Fruit fly (Drosophila melanogaster) whole organism, embryonic: Measurements from ENCODE around the gene CG43116.

Experiments used
- Atf6 ChIP-seq: fragments of 200-800 bp; sonication (Bioruptor generic); IDR thresholded peaks from 2 replicates; pipeline ENCODE4 v1.3.6; 2022; ENCODE audit warnings: missing biosample characterization, missing genetic modification characterization
- B-H2 ChIP-seq: fragments of 200-800 bp; sonication (Bioruptor generic); optimal IDR thresholded peaks from 2 replicates; lab custom pipeline; 2018; ENCODE audit warnings: missing biosample characterization, mild to moderate bottlenecking, missing genetic modification characterization
- Bdp1 ChIP-seq: fragments of 200-800 bp; sonication (Bioruptor generic); optimal IDR thresholded peaks from 3 replicates; lab custom pipeline; 2016; ENCODE audit warnings: missing biosample characterization, missing genetic modification characterization
- CG1024 ChIP-seq: fragments of 200-800 bp; sonication (Bioruptor generic); IDR thresholded peaks from 2 replicates; pipeline ENCODE4 v1.3.6; 2022; ENCODE audit warnings: missing biosample characterization, missing genetic modification characterization
- CG10462 ChIP-seq: fragments of 200-800 bp; sonication (Bioruptor generic); optimal IDR thresholded peaks from 2 replicates; lab custom pipeline; 2016; ENCODE audit warnings: missing biosample characterization, missing genetic modification characterization
- CG12299 ChIP-seq: fragments of 200-800 bp; sonication (Bioruptor generic); optimal IDR thresholded peaks from 2 replicates; lab custom pipeline; 2018; ENCODE audit warnings: missing biosample characterization, mild to moderate bottlenecking, missing genetic modification characterization
- CG13287 ChIP-seq: fragments of 200-800 bp; sonication (Bioruptor generic); IDR thresholded peaks from 2 replicates; pipeline ENCODE4 v1.3.6; 2022; ENCODE audit warnings: missing biosample characterization, missing genetic modification characterization; ENCODE audit not compliant: partially characterized antibody
- CG13296 ChIP-seq: fragments of 200-800 bp; sonication (Bioruptor generic); optimal IDR thresholded peaks from 3 replicates; lab custom pipeline; 2018; ENCODE audit warnings: missing biosample characterization, mild to moderate bottlenecking, missing genetic modification characterization
- CG14050 ChIP-seq: fragments of 200-800 bp; sonication (Bioruptor generic); IDR thresholded peaks from 3 replicates; pipeline ENCODE4 v1.3.6; 2022; ENCODE audit warnings: missing biosample characterization, missing genetic modification characterization
- CG14710 ChIP-seq: fragments of 200-800 bp; sonication (Bioruptor generic); optimal IDR thresholded peaks from 3 replicates; lab custom pipeline; 2019; ENCODE audit warnings: missing biosample characterization, mild to moderate bottlenecking, missing genetic modification characterization, moderate library complexity
- CG2120 ChIP-seq: fragments of 200-800 bp; sonication (Bioruptor generic); optimal IDR thresholded peaks from 3 replicates; lab custom pipeline; 2016; ENCODE audit warnings: missing biosample characterization, missing genetic modification characterization
- CG30403 ChIP-seq: fragments of 200-800 bp; sonication (Bioruptor generic); optimal IDR thresholded peaks from 3 replicates; lab custom pipeline; 2016; ENCODE audit warnings: missing biosample characterization, missing genetic modification characterization
- CG30431 ChIP-seq: fragments of 200-800 bp; sonication (Bioruptor generic); optimal IDR thresholded peaks from 2 replicates; lab custom pipeline; 2017; ENCODE audit warnings: missing biosample characterization, missing genetic modification characterization
- CG31224 ChIP-seq: fragments of 200-800 bp; sonication (Bioruptor generic); IDR thresholded peaks from 2 replicates; pipeline ENCODE4 v1.3.6; 2022; ENCODE audit warnings: missing biosample characterization, missing genetic modification characterization
- CG31441 ChIP-seq: fragments of 200-800 bp; sonication (Bioruptor generic); IDR thresholded peaks from 2 replicates; pipeline ENCODE4 v1.3.6; 2022; ENCODE audit warnings: missing biosample characterization, missing genetic modification characterization
- CG34224 ChIP-seq: fragments of 200-800 bp; sonication (Bioruptor generic); IDR thresholded peaks from 3 replicates; pipeline ENCODE4 v1.3.6; 2022; ENCODE audit warnings: missing biosample characterization, missing genetic modification characterization; ENCODE audit not compliant: partially characterized antibody
- CG4820 ChIP-seq: fragments of 200-800 bp; sonication (Bioruptor generic); optimal IDR thresholded peaks from 3 replicates; lab custom pipeline; 2016; ENCODE audit warnings: missing biosample characterization, missing genetic modification characterization
- CG6175 ChIP-seq: fragments of 200-800 bp; sonication (Bioruptor generic); IDR thresholded peaks from 3 replicates; pipeline ENCODE4 v1.3.6; 2022; ENCODE audit warnings: missing biosample characterization, missing genetic modification characterization
- CG7357 ChIP-seq: fragments of 200-800 bp; sonication (Bioruptor generic); IDR thresholded peaks from 3 replicates; pipeline ENCODE4 v1.3.6; 2022; ENCODE audit warnings: missing biosample characterization, missing genetic modification characterization
- CG8281 ChIP-seq: fragments of 200-800 bp; sonication (Bioruptor generic); optimal IDR thresholded peaks from 2 replicates; lab custom pipeline; 2018; ENCODE audit warnings: missing biosample characterization, mild to moderate bottlenecking, missing genetic modification characterization, moderate library complexity
- CG9215 ChIP-seq: fragments of 200-800 bp; sonication (Bioruptor generic); IDR thresholded peaks from 2 replicates; pipeline ENCODE4 v1.3.6; 2022; ENCODE audit warnings: missing biosample characterization, missing genetic modification characterization
- CG9437 ChIP-seq: fragments of 200-800 bp; sonication (Bioruptor generic); optimal IDR thresholded peaks from 2 replicates; lab custom pipeline; 2018; ENCODE audit warnings: missing biosample characterization, mild to moderate bottlenecking, missing genetic modification characterization
- Camta ChIP-seq: fragments of 200-800 bp; sonication (Bioruptor generic); optimal IDR thresholded peaks from 2 replicates; lab custom pipeline; 2016; ENCODE audit warnings: missing biosample characterization, missing genetic modification characterization
- Deaf1 ChIP-seq: fragments of 200-800 bp; optimal IDR thresholded peaks from 3 replicates; lab custom pipeline; 2019; ENCODE audit warnings: missing biosample characterization, mild to moderate bottlenecking, missing genetic modification characterization, moderate library complexity
- Doc2 ChIP-seq: fragments of 200-800 bp; sonication (Bioruptor generic); IDR thresholded peaks from 2 replicates; pipeline ENCODE4 v1.3.6; 2022; ENCODE audit warnings: missing biosample characterization, missing genetic modification characterization
- Hmr ChIP-seq: fragments of 200-800 bp; sonication (Bioruptor generic); optimal IDR thresholded peaks from 3 replicates; lab custom pipeline; 2017; ENCODE audit warnings: mild to moderate bottlenecking, missing biosample characterization, missing genetic modification reagents, missing genetic modification characterization
- Oli ChIP-seq: fragments of 200-800 bp; sonication (Bioruptor generic); optimal IDR thresholded peaks from 2 replicates; lab custom pipeline; 2018; ENCODE audit warnings: missing biosample characterization, mild to moderate bottlenecking, missing genetic modification characterization, moderate library complexity
- Poxn ChIP-seq: fragments of 200-800 bp; sonication (Bioruptor generic); IDR thresholded peaks from 2 replicates; pipeline ENCODE4 v1.3.6; 2022; ENCODE audit warnings: missing biosample characterization, missing genetic modification characterization
- Rx ChIP-seq: fragments of 200-800 bp; sonication (Bioruptor generic); IDR thresholded peaks from 2 replicates; pipeline ENCODE4 v1.3.6; 2022; ENCODE audit warnings: missing biosample characterization, missing genetic modification characterization
- Sin3A ChIP-seq: fragments of >200 bp; optimal IDR thresholded peaks from 2 replicates; lab custom pipeline; 2018
- TFAM ChIP-seq: fragments of 200-800 bp; sonication (Bioruptor generic); optimal IDR thresholded peaks from 2 replicates; lab custom pipeline; 2017; ENCODE audit warnings: missing biosample characterization, missing genetic modification characterization, inconsistent platforms
- ab ChIP-seq: fragments of 200-800 bp; sonication (Bioruptor generic); optimal IDR thresholded peaks from 2 replicates; lab custom pipeline; 2016; ENCODE audit warnings: missing biosample characterization, missing genetic modification characterization
- ara ChIP-seq: fragments of 200-800 bp; sonication (Bioruptor generic); IDR thresholded peaks from 2 replicates; pipeline ENCODE4 v1.3.6; 2022; ENCODE audit warnings: missing biosample characterization, missing genetic modification characterization
- ato ChIP-seq: fragments of 200-800 bp; sonication (Bioruptor generic); IDR thresholded peaks from 2 replicates; pipeline ENCODE4 v1.3.6; 2022; ENCODE audit warnings: missing biosample characterization, missing genetic modification characterization; ENCODE audit not compliant: partially characterized antibody
- br ChIP-seq: fragments of >200 bp; optimal IDR thresholded peaks from 2 replicates; lab custom pipeline; 2017
- bsh ChIP-seq, 2 experiments: fragments of 200-800 bp; sonication (Bioruptor generic); optimal IDR thresholded peaks; 2 replicates each; lab custom pipeline; 2017 to 2018; ENCODE audit warnings: mild to moderate bottlenecking in 2 of 2, missing biosample characterization in 2 of 2, missing genetic modification characterization in 2 of 2, moderate library complexity in 1 of 2
- crp ChIP-seq, 2 experiments: fragments of 200-800 bp; sonication (Bioruptor generic); optimal IDR thresholded peaks; 2 replicates in 1 of 2; 3 replicates in 1 of 2; lab custom pipeline; 2017; ENCODE audit warnings: missing biosample characterization in 2 of 2, missing genetic modification characterization in 2 of 2, mild to moderate bottlenecking in 1 of 2, moderate library complexity in 1 of 2
- fd102C ChIP-seq: fragments of 200-800 bp; sonication (Bioruptor generic); optimal IDR thresholded peaks from 2 replicates; lab custom pipeline; 2018; ENCODE audit warnings: missing biosample characterization, mild to moderate bottlenecking, missing genetic modification characterization, moderate library complexity
- ftz-f1 ChIP-seq: fragments of 200-800 bp; sonication (Bioruptor generic); optimal IDR thresholded peaks from 2 replicates; lab custom pipeline; 2016; ENCODE audit warnings: missing biosample characterization, missing genetic modification characterization
- inv ChIP-seq: fragments of 200-800 bp; sonication (Bioruptor generic); IDR thresholded peaks from 2 replicates; pipeline ENCODE4 v1.3.6; 2022; ENCODE audit warnings: missing biosample characterization, missing genetic modification characterization; ENCODE audit not compliant: partially characterized antibody
- kay ChIP-seq: fragments of 200-800 bp; sonication (Bioruptor generic); optimal IDR thresholded peaks from 2 replicates; lab custom pipeline; 2016; ENCODE audit warnings: missing biosample characterization, missing genetic modification characterization
- klu ChIP-seq: fragments of 200-800 bp; sonication (Bioruptor generic); IDR thresholded peaks from 2 replicates; pipeline ENCODE4 v1.3.6; 2022; ENCODE audit warnings: missing biosample characterization, missing genetic modification characterization
- lmd ChIP-seq: fragments of 200-800 bp; sonication (Bioruptor generic); IDR thresholded peaks from 2 replicates; pipeline ENCODE4 v1.3.6; 2022; ENCODE audit warnings: missing biosample characterization, missing genetic modification characterization
- pnt ChIP-seq: fragments of 200-800 bp; sonication (Bioruptor generic); optimal IDR thresholded peaks from 3 replicates; lab custom pipeline; 2016; ENCODE audit warnings: missing biosample characterization, missing genetic modification characterization
- ranshi ChIP-seq: fragments of 200-800 bp; sonication (Bioruptor generic); IDR thresholded peaks from 2 replicates; pipeline ENCODE4 v1.3.6; 2022; ENCODE audit warnings: missing biosample characterization, missing genetic modification characterization
- repo ChIP-seq: fragments of 200-800 bp; sonication (Bioruptor generic); optimal IDR thresholded peaks from 2 replicates; lab custom pipeline; 2016; ENCODE audit warnings: missing biosample characterization, missing genetic modification characterization
- salm ChIP-seq: fragments of 200-800 bp; sonication (Bioruptor generic); optimal IDR thresholded peaks from 2 replicates; lab custom pipeline; 2018; ENCODE audit warnings: missing biosample characterization, mild to moderate bottlenecking, missing genetic modification characterization
- sim ChIP-seq: fragments of 200-800 bp; sonication (Bioruptor generic); IDR thresholded peaks from 2 replicates; pipeline ENCODE4 v1.3.6; 2022; ENCODE audit warnings: missing biosample characterization, missing genetic modification characterization
- trem ChIP-seq: fragments of 200-800 bp; optimal IDR thresholded peaks from 3 replicates; lab custom pipeline; 2019; ENCODE audit warnings: missing biosample characterization, mild to moderate bottlenecking, missing genetic modification characterization, moderate library complexity
- tup ChIP-seq: fragments of 200-800 bp; sonication (Bioruptor generic); optimal IDR thresholded peaks from 2 replicates; lab custom pipeline; 2016; ENCODE audit warnings: missing biosample characterization, mild to moderate bottlenecking, missing genetic modification characterization, moderate library complexity

Gene CG43116

DNA sequence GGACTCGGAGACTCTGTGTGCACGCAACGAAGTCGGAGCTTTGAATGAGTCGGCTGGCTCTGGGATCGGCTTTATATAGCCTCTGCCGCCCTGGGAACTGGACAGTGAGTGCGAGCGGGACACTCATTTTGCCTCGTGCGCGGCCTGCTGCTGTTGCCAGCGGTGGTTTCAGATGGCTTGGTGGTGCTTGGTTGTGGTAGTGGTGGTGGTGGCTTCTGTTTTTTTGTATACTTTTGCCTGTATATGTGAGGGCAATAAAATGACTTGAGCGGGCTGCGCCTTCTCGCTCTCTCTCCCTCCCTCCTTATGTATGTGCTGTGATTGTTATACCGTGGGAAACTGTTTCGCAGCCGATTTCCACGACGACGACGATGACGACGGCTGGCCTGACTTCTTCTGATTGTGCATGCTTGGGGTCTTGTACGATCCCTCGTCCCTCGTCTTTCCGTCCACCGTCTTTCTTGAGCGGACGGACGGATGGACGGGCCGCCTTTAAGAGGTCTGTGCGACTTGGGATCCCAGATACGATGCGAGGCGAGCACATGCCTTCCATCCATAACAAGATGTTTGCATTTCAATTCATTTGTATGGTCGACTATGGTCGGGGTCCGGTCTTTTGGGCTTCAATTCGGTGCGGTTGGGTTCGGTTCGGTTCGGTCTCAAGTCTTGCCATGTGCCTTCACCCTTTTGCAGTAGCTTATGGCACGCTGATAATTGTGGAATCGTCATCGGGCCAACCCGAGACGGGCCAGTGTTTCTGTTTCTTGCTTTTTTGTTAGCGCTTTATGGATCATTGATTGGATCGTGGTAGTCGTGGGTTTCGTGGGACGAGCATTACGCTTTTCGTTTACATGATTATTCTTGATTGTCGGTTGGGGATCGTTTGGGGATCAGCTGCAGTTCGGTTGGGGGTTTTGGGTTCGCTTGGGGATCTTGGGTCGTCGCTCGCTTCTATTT is 9.5 kb upstream of the CG43116 start (continued):
- 0 out of 2 replicates have a peak, but pooled peaks have one; percentile 7 for TF ChIP-seq Atf6 (GFP tag; lab: Robert Waterston, UW)
- no peak for TF ChIP-seq fd102C
- TF ChIP-seq CG30431 (GFP tag; lab: Kevin White, UChicago) = no peak
- peak; percentile 28 for TF ChIP-seq trem (tag; lab: Kevin White, UChicago)
- TF ChIP-seq crp (GFP tag; optimal IDR thresholded peaks at IDR 0.05; lab: Kevin White, UChicago) = no peak
- TF ChIP-seq CG12299 (tag; lab: Kevin White, UChicago) = no peak
- TF ChIP-seq Bdp1 (GFP tag; lab: Kevin White, UChicago) = no peak
- TF ChIP-seq Poxn (GFP tag; lab: Robert Waterston, UW) = no peak
- TF ChIP-seq CG31224 = no peak
- no peak for TF ChIP-seq ato (GFP tag; lab: Robert Waterston, UW)
- TF ChIP-seq br = no peak
- peak; percentile 21; the same call in 1 of the 2 replicates for TF ChIP-seq CG13287
- TF ChIP-seq Deaf1 (tag; lab: Kevin White, UChicago) = peak; percentile 89
- TF ChIP-seq Sin3A (lab: Kevin White, UChicago) = no peak
- TF ChIP-seq CG7357 (GFP tag; lab: Robert Waterston, UW) = no peak
- TF ChIP-seq ara (GFP tag; lab: Robert Waterston, UW) = no peak
- TF ChIP-seq CG30403 (GFP tag; lab: Kevin White, UChicago) = no peak
- no peak for TF ChIP-seq CG9437 (GFP tag; lab: Kevin White, UChicago)
- TF ChIP-seq tup (GFP tag; lab: Kevin White, UChicago) = no peak
- no peak for TF ChIP-seq CG13296 (GFP tag; lab: Kevin White, UChicago)
- TF ChIP-seq Hmr (GFP tag; lab: Kevin White, UChicago) = no peak
- TF ChIP-seq klu (GFP tag; lab: Robert Waterston, UW) = no peak
- peak; percentile 3 to 22 for TF ChIP-seq bsh (GFP tag; optimal IDR thresholded peaks at IDR 0.05; lab: Kevin White, UChicago)
- no peak for TF ChIP-seq ranshi (GFP tag; lab: Robert Waterston, UW)
- TF ChIP-seq CG34224 = no peak
- no peak for TF ChIP-seq CG8281 (tag; lab: Kevin White, UChicago)
- TF ChIP-seq ftz-f1 (GFP tag; lab: Kevin White, UChicago) = no peak
- TF ChIP-seq CG14050 (GFP tag; lab: Robert Waterston, UW) = no peak
- TF ChIP-seq Rx (GFP tag; lab: Robert Waterston, UW) = no peak
- 0 out of 3 replicates have a peak, but pooled peaks have one; percentile 49 for TF ChIP-seq CG6175 (GFP tag; lab: Robert Waterston, UW)
- no peak for TF ChIP-seq B-H2
- TF ChIP-seq CG9215 (GFP tag; lab: Robert Waterston, UW) = no peak
- TF ChIP-seq Camta (GFP tag; lab: Kevin White, UChicago) = no peak
- no peak for TF ChIP-seq CG4820 (GFP tag; lab: Kevin White, UChicago)
- no peak for TF ChIP-seq Oli
- no peak for TF ChIP-seq pnt (GFP tag; lab: Kevin White, UChicago)
- TF ChIP-seq kay = peak; percentile 48
- no peak for TF ChIP-seq repo
- TF ChIP-seq CG14710 = peak; percentile 11
- no peak for TF ChIP-seq CG10462 (GFP tag; lab: Kevin White, UChicago)
- no peak for TF ChIP-seq ab
- no peak for TF ChIP-seq salm (tag; lab: Kevin White, UChicago)
- no peak; the same call in 1 of the 2 replicates for TF ChIP-seq CG31441 (GFP tag; lab: Robert Waterston, UW)
- TF ChIP-seq TFAM (GFP tag; lab: Kevin White, UChicago) = no peak
- no peak for TF ChIP-seq Doc2 (GFP tag; lab: Robert Waterston, UW)
- no peak for TF ChIP-seq lmd (GFP tag; lab: Robert Waterston, UW)
- TF ChIP-seq CG2120 (GFP tag; lab: Kevin White, UChicago) = no peak
- 0 out of 2 replicates have a peak, but pooled peaks have one; percentile 15 for TF ChIP-seq inv (GFP tag; lab: Robert Waterston, UW)
- no peak for TF ChIP-seq CG1024 (GFP tag; lab: Robert Waterston, UW)
- TF ChIP-seq sim = no peak
